Worm (Caenorhabditis elegans) whole organism, L4 larva: ENCODE measurements around the gene ZC190.4.
A peak's percentile ranks its signal among the peaks of the same experiment; 100 is the strongest.

Source experiments
- D1046.2 ChIP-seq: fragments of 200-800 bp; sonication (Bioruptor generic); IDR thresholded peaks from 2 replicates; pipeline ENCODE4 v1.3.6; 2022; ENCODE audit warnings: missing genetic modification characterization, missing compliant biosample characterization
- F10B5.3 ChIP-seq: sonication (generic microtip); optimal IDR thresholded peaks from 2 replicates; lab custom pipeline; 2016; ENCODE audit warnings: mild to moderate bottlenecking, missing genetic modification characterization, missing compliant biosample characterization
- F26F4.8 ChIP-seq: fragments of 200-800 bp; sonication (Bioruptor generic); conservative IDR thresholded peaks from 2 replicates; pipeline ENCODE4 v1.3.6; 2022; ENCODE audit warnings: missing genetic modification characterization, missing compliant biosample characterization
- T26A8.4 ChIP-seq: fragments of 200-800 bp; sonication (Bioruptor generic); IDR thresholded peaks from 2 replicates; pipeline ENCODE4 v1.3.6; 2022; ENCODE audit warnings: missing genetic modification characterization, missing compliant biosample characterization
- ceh-20 ChIP-seq: fragments of 200-800 bp; sonication (Bioruptor generic); IDR thresholded peaks from 2 replicates; pipeline ENCODE4 v1.3.6; 2022; ENCODE audit warnings: missing genetic modification reagents, missing genetic modification characterization, missing compliant biosample characterization
- daf-16 ChIP-seq, 3 experiments: sonication (generic microtip); optimal IDR thresholded peaks; 2 replicates each; lab custom pipeline; 2016 to 2017; ENCODE audit warnings: missing genetic modification characterization in 3 of 3, missing genetic modification reagents in 3 of 3, mild to moderate bottlenecking in 2 of 3, missing compliant biosample characterization in 2 of 3, missing biosample characterization in 1 of 3, moderate library complexity in 1 of 3
- dmd-6 ChIP-seq: fragments of 200-800 bp; sonication (Bioruptor generic); IDR thresholded peaks from 2 replicates; pipeline ENCODE4 v1.3.6; 2022; ENCODE audit warnings: missing genetic modification reagents, missing genetic modification characterization, missing compliant biosample characterization
- dve-1 ChIP-seq: sonication (generic microtip); optimal IDR thresholded peaks from 2 replicates; lab custom pipeline; 2017; ENCODE audit warnings: antibody characterized with exemption, mild to moderate bottlenecking, missing genetic modification characterization, missing compliant biosample characterization; ENCODE audit not compliant: insufficient read depth
- egl-27 ChIP-seq: sonication (generic microtip); optimal IDR thresholded peaks from 3 replicates; lab custom pipeline; 2017; ENCODE audit warnings: missing biosample characterization, missing genetic modification reagents, missing genetic modification characterization
- hlh-11 ChIP-seq: fragments of 200-800 bp; sonication (Bioruptor generic); optimal IDR thresholded peaks from 2 replicates; lab custom pipeline; 2018; ENCODE audit warnings: mild to moderate bottlenecking, missing genetic modification characterization, missing compliant biosample characterization
- hlh-30 ChIP-seq: sonication (generic microtip); optimal IDR thresholded peaks from 2 replicates; lab custom pipeline; 2017; ENCODE audit warnings: antibody characterized with exemption, mild to moderate bottlenecking, missing genetic modification characterization, missing compliant biosample characterization; ENCODE audit not compliant: insufficient read depth
- hmg-1.1 ChIP-seq: fragments of 200-800 bp; sonication (Bioruptor generic); IDR thresholded peaks from 2 replicates; pipeline ENCODE4 v1.3.6; 2022; ENCODE audit warnings: missing genetic modification reagents, missing genetic modification characterization, missing compliant biosample characterization
- lin-1 ChIP-seq: fragments of 200-800 bp; sonication (Bioruptor generic); IDR thresholded peaks from 2 replicates; pipeline ENCODE4 v1.3.6; 2022; ENCODE audit warnings: missing genetic modification reagents, missing genetic modification characterization, missing compliant biosample characterization
- mdl-1 ChIP-seq, 2 experiments: fragments of 150-350 bp in 1 of 2; sonication (generic microtip) in 1 of 2; optimal IDR thresholded peaks; 2 replicates each; lab custom pipeline; 2014 to 2017; ENCODE audit warnings: missing biosample characterization in 2 of 2, missing genetic modification characterization in 2 of 2
- mdt-29 ChIP-seq: fragments of 200-800 bp; sonication (Bioruptor generic); IDR thresholded peaks from 2 replicates; pipeline ENCODE4 v1.3.6; 2022; ENCODE audit warnings: missing genetic modification reagents, missing genetic modification characterization, missing compliant biosample characterization
- mep-1 ChIP-seq: fragments of 150-350 bp; sonication (generic microtip); optimal IDR thresholded peaks from 3 replicates; lab custom pipeline; 2014; ENCODE audit warnings: missing biosample characterization, missing genetic modification characterization
- mes-2 ChIP-seq: sonication (generic microtip); optimal IDR thresholded peaks from 2 replicates; lab custom pipeline; 2016; ENCODE audit warnings: missing genotype, mild to moderate bottlenecking, missing genetic modification characterization, missing compliant biosample characterization; ENCODE audit not compliant: poor library complexity, severe bottlenecking
- mxl-3 ChIP-seq: fragments of 200-800 bp; sonication (Bioruptor generic); optimal IDR thresholded peaks from 2 replicates; lab custom pipeline; 2018; ENCODE audit warnings: mild to moderate bottlenecking, missing genetic modification characterization, missing compliant biosample characterization
- nhr-102 ChIP-seq: sonication (generic microtip); optimal IDR thresholded peaks from 2 replicates; lab custom pipeline; 2016; ENCODE audit warnings: mild to moderate bottlenecking, missing genetic modification characterization, moderate library complexity, missing compliant biosample characterization
- nhr-25 ChIP-seq: sonication (generic microtip); optimal IDR thresholded peaks from 2 replicates; lab custom pipeline; 2017; ENCODE audit warnings: missing genetic modification characterization, mild to moderate bottlenecking, missing compliant biosample characterization, antibody characterized with exemption, moderate library complexity, borderline replicate concordance; ENCODE audit not compliant: insufficient read depth
- nhr-28 ChIP-seq: fragments of 150-350 bp; optimal IDR thresholded peaks from 2 replicates; lab custom pipeline; 2014; ENCODE audit warnings: missing biosample characterization, missing genetic modification characterization
- nhr-41 ChIP-seq: fragments of 200-800 bp; sonication (Bioruptor generic); IDR thresholded peaks from 2 replicates; pipeline ENCODE4 v1.3.6; 2022; ENCODE audit warnings: missing genetic modification reagents, missing genetic modification characterization, missing compliant biosample characterization
- nhr-42 ChIP-seq: fragments of 200-800 bp; sonication (Bioruptor generic); IDR thresholded peaks from 2 replicates; pipeline ENCODE4 v1.3.6; 2022; ENCODE audit warnings: missing genetic modification characterization, missing compliant biosample characterization
- nhr-48 ChIP-seq: sonication (generic microtip); optimal IDR thresholded peaks from 2 replicates; lab custom pipeline; 2016; ENCODE audit warnings: mild to moderate bottlenecking, missing genetic modification characterization, missing compliant biosample characterization
- nhr-77 ChIP-seq: fragments of 150-350 bp; optimal IDR thresholded peaks from 2 replicates; lab custom pipeline; 2014; ENCODE audit warnings: missing biosample characterization, missing genetic modification characterization
- pha-4 ChIP-seq, 2 experiments: fragments of 150-350 bp in 1 of 2; fragments of 200-800 bp in 1 of 2; sonication (Bioruptor generic) in 1 of 2; IDR thresholded peaks in 1 of 2; optimal IDR thresholded peaks in 1 of 2; 2 replicates each; pipeline versions ENCODE4 v1.3.6 to Lab custom; 2014 to 2022; ENCODE audit warnings: missing genetic modification characterization in 2 of 2, missing genetic modification reagents in 2 of 2, missing biosample characterization in 1 of 2, missing compliant biosample characterization in 1 of 2
- php-3 ChIP-seq: fragments of 200-800 bp; sonication (Bioruptor generic); IDR thresholded peaks from 2 replicates; pipeline ENCODE4 v1.3.6; 2022; ENCODE audit warnings: missing genetic modification reagents, missing genetic modification characterization, missing compliant biosample characterization
- pqm-1 ChIP-seq: sonication (generic microtip); optimal IDR thresholded peaks from 2 replicates; lab custom pipeline; 2017; ENCODE audit warnings: missing biosample characterization, missing genetic modification characterization
- saeg-2 ChIP-seq: fragments of 200-800 bp; sonication (Bioruptor generic); IDR thresholded peaks from 2 replicates; pipeline ENCODE4 v1.3.6; 2022; ENCODE audit warnings: missing genetic modification reagents, missing genetic modification characterization, missing compliant biosample characterization
- set-16 ChIP-seq: fragments of 200-800 bp; sonication (Bioruptor generic); IDR thresholded peaks from 2 replicates; pipeline ENCODE4 v1.3.6; 2022; ENCODE audit warnings: missing genetic modification reagents, missing genetic modification characterization, missing compliant biosample characterization
- spr-3 ChIP-seq: fragments of 200-800 bp; sonication (Bioruptor generic); optimal IDR thresholded peaks from 2 replicates; lab custom pipeline; 2018; ENCODE audit warnings: mild to moderate bottlenecking, missing genetic modification characterization, missing compliant biosample characterization
- tra-1 ChIP-seq: fragments of 200-800 bp; sonication (Bioruptor generic); IDR thresholded peaks from 2 replicates; pipeline ENCODE4 v1.3.6; 2022; ENCODE audit warnings: missing genetic modification reagents, missing genetic modification characterization, missing compliant biosample characterization
- unc-130 ChIP-seq: sonication (generic microtip); optimal IDR thresholded peaks from 2 replicates; lab custom pipeline; 2016; ENCODE audit warnings: missing genetic modification reagents, missing genetic modification characterization, missing compliant biosample characterization
- unc-62 ChIP-seq, 3 experiments: fragments of 150-350 bp in 1 of 3; sonication (generic microtip); optimal IDR thresholded peaks in 2 of 3; peaks in 1 of 3; 1 replicate in 1 of 3; 2 replicates in 2 of 3; lab custom pipeline; 2014 to 2017; ENCODE audit warnings: missing biosample characterization in 3 of 3, missing genetic modification characterization in 3 of 3, missing genetic modification reagents in 3 of 3, missing genotype in 1 of 3
- zag-1 ChIP-seq: fragments of 150-350 bp; optimal IDR thresholded peaks from 2 replicates; lab custom pipeline; 2014; ENCODE audit warnings: missing biosample characterization, missing genetic modification characterization

ZC190.4 gene

ce11 chrV:8660475-8660874 is 5.4 kb upstream of the ZC190.4 start (continued):
- TF ChIP-seq mes-2 (tag; lab: Kevin White, UChicago) (peak; percentile 19), mdl-1 (tag; optimal IDR thresholded peaks at IDR 0.05; lab: Kevin White, UChicago) (peak in 1 of 2 experiments; percentile 7)

ce11 chrV:8661241-8661954 is 4.5 kb upstream of the ZC190.4 start:
- TF ChIP-seq tra-1 (GFP tag; lab: Robert Waterston, UW) (peak; percentile 76), nhr-77 (tag; lab: Kevin White, UChicago) (peak; percentile 37), hlh-11 (tag; lab: Kevin White, UChicago) (peak; percentile 86), mdl-1 (tag; optimal IDR thresholded peaks at IDR 0.05; lab: Kevin White, UChicago) (no peak), zag-1 (tag; lab: Kevin White, UChicago) (no peak), nhr-28 (peak; percentile 32), unc-62 (GFP tag; optimal IDR thresholded peaks at IDR 0.05 in 1 of 2; lab: Kevin White, UChicago) (peak; percentile 32 to 35), unc-62 (tag; optimal IDR thresholded peaks at IDR 0.05; lab: Kevin White, UChicago) (no peak), nhr-48 (peak; percentile 69), pha-4 (GFP tag; IDR thresholded peaks at IDR 0.05; lab: Robert Waterston, UW) (no peak), pha-4 (tag; optimal IDR thresholded peaks at IDR 0.05; lab: Kevin White, UChicago) (no peak), dve-1 (tag; lab: Kevin White, UChicago) (peak; percentile 82), dmd-6 (GFP tag; lab: Robert Waterston, UW) (peak; percentile 89), hlh-30 (tag; lab: Kevin White, UChicago) (peak; percentile 84), set-16 (GFP tag; lab: Robert Waterston, UW) (peak; percentile 21; the same call in 1 of the 2 replicates), nhr-25 (tag; lab: Kevin White, UChicago) (peak; percentile 36), F26F4.8 (GFP tag; lab: Robert Waterston, UW) (no peak), egl-27 (tag; lab: Kevin White, UChicago) (no peak), mes-2 (tag; lab: Kevin White, UChicago) (peak; percentile 51), D1046.2 (GFP tag; lab: Robert Waterston, UW) (peak; percentile 12; the same call in 1 of the 2 replicates), daf-16 (GFP tag; optimal IDR thresholded peaks at IDR 0.05; lab: Kevin White, UChicago) (peak in 1 of 2 experiments; percentile 24), daf-16 (tag; optimal IDR thresholded peaks at IDR 0.05; lab: Kevin White, UChicago) (peak; percentile 92), nhr-41 (GFP tag; lab: Robert Waterston, UW) (peak; percentile 69), nhr-42 (no peak), ceh-20 (GFP tag; lab: Robert Waterston, UW) (peak; percentile 47; the same call in 1 of the 2 replicates), F10B5.3 (no peak), pqm-1 (tag; lab: Kevin White, UChicago) (peak; percentile 85), php-3 (GFP tag; lab: Robert Waterston, UW) (peak; percentile 95), mdt-29 (GFP tag; lab: Robert Waterston, UW) (no peak), lin-1 (GFP tag; lab: Robert Waterston, UW) (peak; percentile 80; the same call in 1 of the 2 replicates), mep-1 (tag; lab: Kevin White, UChicago) (peak; percentile 47), hmg-1.1 (GFP tag; lab: Robert Waterston, UW) (peak; percentile 32; the same call in 1 of the 2 replicates), nhr-102 (tag; lab: Kevin White, UChicago) (peak; percentile 54), mxl-3 (GFP tag; lab: Kevin White, UChicago) (peak; percentile 13), unc-130 (GFP tag; lab: Kevin White, UChicago) (no peak), spr-3 (GFP tag; lab: Kevin White, UChicago) (no peak), saeg-2 (GFP tag; lab: Robert Waterston, UW) (no peak), T26A8.4 (GFP tag; lab: Robert Waterston, UW) (0 out of 2 replicates have a peak, but pooled peaks have one; percentile 27)
